Worm (Caenorhabditis elegans): Measurements from ENCODE around the gene col-118.

The col-118 gene

DNA sequence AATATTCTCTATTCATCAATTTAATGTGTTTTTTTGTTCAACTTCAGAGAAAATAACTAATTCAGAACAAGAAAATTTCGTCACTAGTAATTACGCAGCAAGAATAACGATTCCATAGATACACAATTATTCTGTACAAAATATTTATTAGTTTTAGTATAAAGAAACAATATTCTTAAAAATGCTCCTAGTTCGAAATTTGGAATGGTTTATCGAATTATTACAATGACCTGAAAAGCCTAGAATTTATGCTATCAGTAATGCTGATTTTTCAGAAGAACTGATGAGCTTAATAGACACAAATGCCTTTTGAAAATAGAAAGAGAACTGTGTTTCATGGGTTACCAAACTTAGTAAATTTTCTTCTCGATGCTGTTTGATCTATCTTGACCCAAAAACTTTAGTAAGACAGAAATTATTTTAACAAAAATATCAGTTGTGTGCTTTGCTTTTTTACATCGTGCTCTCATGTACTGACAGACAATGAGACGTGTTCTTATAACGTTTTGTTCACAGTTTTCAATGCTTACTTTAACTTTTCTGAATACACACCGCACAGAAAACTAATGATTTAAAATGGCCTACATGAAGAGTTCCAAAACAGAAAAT lies 21.9 kb upstream of the col-118 start (continued):
- no peak for TF ChIP-seq hif-1 (tag; optimal IDR thresholded peaks at IDR 0.05)
- no peak for TF ChIP-seq ceh-28 (tag; optimal IDR thresholded peaks at IDR 0.05)
- no peak for TF ChIP-seq unc-62 (GFP tag; optimal IDR thresholded peaks at IDR 0.05 in 1 of 2)
- TF ChIP-seq unc-62 (tag; optimal IDR thresholded peaks at IDR 0.05) = no peak
- TF ChIP-seq nhr-41 (GFP tag; IDR thresholded peaks at IDR 0.05) = no peak
- no peak for TF ChIP-seq lin-15B (tag; optimal IDR thresholded peaks at IDR 0.05)
- TF ChIP-seq mxl-2 (GFP tag; conservative IDR thresholded peaks at IDR 0.05) = no peak
- TF ChIP-seq dpl-1 (GFP tag; optimal IDR thresholded peaks at IDR 0.05) = no peak
- TF ChIP-seq F49E8.2 (tag; optimal IDR thresholded peaks at IDR 0.05; ENCODE audit: borderline replicate concordance) = no peak
- no peak for TF ChIP-seq F26F4.8 (GFP tag; conservative IDR thresholded peaks at IDR 0.05)
- TF ChIP-seq ceh-44 (GFP tag; IDR thresholded peaks at IDR 0.05) = no peak
- TF ChIP-seq snpc-4 (tag; optimal IDR thresholded peaks at IDR 0.05) = no peak
- no peak for TF ChIP-seq F44E2.7 (GFP tag; IDR thresholded peaks at IDR 0.05)
- no peak for TF ChIP-seq daf-19 (GFP tag; conservative IDR thresholded peaks at IDR 0.05)
- no peak for TF ChIP-seq lin-13 (GFP tag; optimal IDR thresholded peaks at IDR 0.05)
- no peak for TF ChIP-seq daf-8 (GFP tag; IDR thresholded peaks at IDR 0.05)
- no peak for TF ChIP-seq nhr-77 (tag; optimal IDR thresholded peaks at IDR 0.05)
- no peak for TF ChIP-seq aly-2 (tag; optimal IDR thresholded peaks at IDR 0.05)
- no peak for TF ChIP-seq snpc-1.2 (GFP tag; IDR thresholded peaks at IDR 0.05)
- TF ChIP-seq fos-1 (tag; optimal IDR thresholded peaks at IDR 0.05) = no peak
- TF ChIP-seq duxl-1 (tag; optimal IDR thresholded peaks at IDR 0.05; ENCODE audit: poor library complexity) = no peak

DNA sequence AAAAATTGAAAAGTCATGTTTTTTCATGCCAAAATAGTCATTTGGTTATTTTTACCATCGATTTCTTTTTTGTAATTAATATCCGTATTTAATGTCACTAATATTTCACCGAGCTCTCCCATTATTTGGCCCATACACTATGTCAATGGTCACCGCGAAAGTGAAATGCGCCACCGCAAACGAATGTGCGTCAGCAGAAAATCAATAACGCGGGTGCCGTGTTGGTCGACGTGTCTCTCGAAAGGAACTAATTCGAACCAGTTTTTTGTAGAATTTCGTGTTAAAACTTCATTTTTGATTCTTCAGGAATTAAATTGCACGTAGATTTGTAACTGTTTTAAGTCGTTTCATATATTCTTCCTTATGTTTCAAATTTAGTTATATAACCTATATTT lies 21.4 kb upstream of the col-118 start:
- peak; percentile 16 for TF ChIP-seq mep-1 (tag; optimal IDR thresholded peaks at IDR 0.05)
- TF ChIP-seq egl-27 (tag; optimal IDR thresholded peaks at IDR 0.05) = no peak
- peak; percentile 90 for TF ChIP-seq aha-1 (tag)
- peak in 1 of 2 experiments; percentile 21 for TF ChIP-seq hif-1 (tag; optimal IDR thresholded peaks at IDR 0.05)
- TF ChIP-seq rbr-2 (tag; optimal IDR thresholded peaks at IDR 0.05) = peak; percentile 31
- TF ChIP-seq mes-2 (tag; optimal IDR thresholded peaks at IDR 0.05; ENCODE audit: poor library complexity, severe bottlenecking) = peak; percentile 54
- no peak for TF ChIP-seq tra-1 (GFP tag; IDR thresholded peaks at IDR 0.05)
- peak; percentile 22 for TF ChIP-seq hlh-11 (tag; optimal IDR thresholded peaks at IDR 0.05)
- peak; percentile 31 for TF ChIP-seq ceh-28 (tag; optimal IDR thresholded peaks at IDR 0.05)
- TF ChIP-seq zfp-2 (tag; optimal IDR thresholded peaks at IDR 0.05) = no peak
- no peak for TF ChIP-seq ceh-62 (tag; optimal IDR thresholded peaks at IDR 0.05)
- TF ChIP-seq ceh-20 (GFP tag; IDR thresholded peaks at IDR 0.05) = no peak
- no peak for TF ChIP-seq arid-1 (GFP tag; conservative IDR thresholded peaks at IDR 0.05)
- TF ChIP-seq dpl-1 (GFP tag; optimal IDR thresholded peaks at IDR 0.05) = peak; percentile 44
- TF ChIP-seq lin-38 (GFP tag; IDR thresholded peaks at IDR 0.05) = peak; percentile 44; the same call in 1 of the 2 replicates
- peak; percentile 10 for TF ChIP-seq dve-1 (tag; optimal IDR thresholded peaks at IDR 0.05; ENCODE audit: insufficient read depth)
- peak in 1 of 2 experiments; percentile 50 for TF ChIP-seq lsy-2 (tag; optimal IDR thresholded peaks at IDR 0.05)
- TF ChIP-seq ctbp-1 (GFP tag; IDR thresholded peaks at IDR 0.05) = no peak

DNA sequence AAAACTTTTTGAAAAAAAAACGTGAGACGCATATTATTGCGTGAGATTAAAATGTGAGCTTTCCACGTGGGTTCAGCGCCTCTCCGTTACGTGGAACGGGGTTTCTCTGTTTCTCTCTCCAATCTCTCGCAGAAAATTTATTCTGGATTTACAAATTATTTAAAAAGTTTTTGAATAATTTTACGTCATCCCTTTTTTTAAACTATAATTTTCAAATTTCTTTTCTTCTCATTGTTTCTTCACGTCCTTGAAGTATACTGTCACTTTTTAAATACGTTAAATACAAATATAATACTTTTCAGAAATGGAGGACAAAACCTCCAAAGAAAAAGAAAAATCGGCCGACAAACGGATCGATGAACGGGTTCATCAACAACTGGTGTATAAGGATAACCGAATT lies 20.5 kb upstream of the col-118 start, which contains the start of gene T28C6.7:
TSS of gene T28C6.7 (plus strand) at position 301 of the 400 bp plus-strand sequence.
- TF ChIP-seq vab-7 (GFP tag; IDR thresholded peaks at IDR 0.05) = no peak
- TF ChIP-seq mdt-29 (GFP tag; IDR thresholded peaks at IDR 0.05) = no peak
- no peak for TF ChIP-seq zfp-3 (GFP tag; conservative IDR thresholded peaks at IDR 0.05)
- TF ChIP-seq nhr-102 (tag; optimal IDR thresholded peaks at IDR 0.05) = no peak
- TF ChIP-seq mes-2 (tag; optimal IDR thresholded peaks at IDR 0.05; ENCODE audit: poor library complexity, severe bottlenecking) = no peak
- TF ChIP-seq ZK337.2 (GFP tag; IDR thresholded peaks at IDR 0.05) = no peak
- no peak for TF ChIP-seq egl-27 (tag; optimal IDR thresholded peaks at IDR 0.05)
- no peak for TF ChIP-seq aly-2 (tag; optimal IDR thresholded peaks at IDR 0.05)
- TF ChIP-seq daf-16 (GFP tag; optimal IDR thresholded peaks at IDR 0.05) = no peak
- TF ChIP-seq daf-16 (tag; optimal IDR thresholded peaks at IDR 0.05) = no peak
- TF ChIP-seq hlh-30 (tag; optimal IDR thresholded peaks at IDR 0.05; ENCODE audit: insufficient read depth) = no peak
- no peak for TF ChIP-seq mxl-2 (GFP tag; conservative IDR thresholded peaks at IDR 0.05)
- no peak for TF ChIP-seq dpl-1 (GFP tag; optimal IDR thresholded peaks at IDR 0.05)
